Worm (Caenorhabditis elegans) whole organism, mixed stage, embryonic: ENCODE measurements around the gene clec-153.

Experiments used
- elt-1 ChIP-seq: sonication (generic microtip); optimal IDR thresholded peaks from 2 replicates; lab custom pipeline; 2017; ENCODE audit warnings: missing genetic modification characterization, mild to moderate bottlenecking, missing compliant biosample characterization, antibody characterized with exemption, moderate library complexity, borderline replicate concordance; ENCODE audit not compliant: insufficient read depth
- elt-3 ChIP-seq: fragments of 150-350 bp; optimal IDR thresholded peaks from 2 replicates; lab custom pipeline; 2014; ENCODE audit warnings: missing biosample characterization, missing genetic modification characterization
- pha-4 ChIP-seq: fragments of 150-350 bp; optimal IDR thresholded peaks from 2 replicates; lab custom pipeline; 2018; ENCODE audit warnings: missing biosample characterization, missing genetic modification reagents, missing genetic modification characterization

ce11 chrIII:4677466-4677865 lies 42.4 kb downstream of the clec-153 start, which contains the start of gene srg-10:
- TF ChIP-seq pha-4 (tag; lab: Kevin White, UChicago): no peak
- no peak for TF ChIP-seq elt-3 (tag; lab: Kevin White, UChicago)
- no peak for TF ChIP-seq elt-1 (tag; lab: Kevin White, UChicago)
